Fruit fly (Drosophila melanogaster) whole organism, embryonic: ENCODE data around the gene CG6654.

Experiments
- ATbp ChIP-seq: fragments of 200-800 bp; sonication (Bioruptor generic); optimal IDR thresholded peaks from 2 replicates; lab custom pipeline; 2017; ENCODE audit warnings: missing biosample characterization, mild to moderate bottlenecking, missing genetic modification characterization, missing genetic modification reagents
- Awh ChIP-seq: fragments of 200-800 bp; sonication (Bioruptor generic); IDR thresholded peaks from 2 replicates; pipeline ENCODE4, ENCODE4 v1.3.6; 2022; ENCODE audit warnings: missing biosample characterization, missing genetic modification characterization
- CG14965 ChIP-seq: fragments of 200-800 bp; sonication (Bioruptor generic); optimal IDR thresholded peaks from 2 replicates; lab custom pipeline; 2016; ENCODE audit warnings: missing biosample characterization, missing genetic modification characterization, borderline replicate concordance
- CG1602 ChIP-seq: fragments of 200-800 bp; sonication (Bioruptor generic); optimal IDR thresholded peaks from 3 replicates; lab custom pipeline; 2016; ENCODE audit warnings: missing biosample characterization, missing genetic modification characterization
- CG16813 ChIP-seq: fragments of 200-800 bp; sonication (Bioruptor generic); IDR thresholded peaks from 3 replicates; pipeline ENCODE4 v1.3.6; 2022; ENCODE audit warnings: missing biosample characterization, missing genetic modification characterization; ENCODE audit not compliant: partially characterized antibody
- CG18011 ChIP-seq: fragments of 200-800 bp; sonication (Bioruptor generic); optimal IDR thresholded peaks from 2 replicates; lab custom pipeline; 2017; ENCODE audit warnings: missing biosample characterization, missing genetic modification characterization, mild to moderate bottlenecking, moderate library complexity, missing genotype
- CG18262 ChIP-seq: fragments of 200-800 bp; optimal IDR thresholded peaks from 3 replicates; lab custom pipeline; 2019; ENCODE audit warnings: missing biosample characterization, mild to moderate bottlenecking, missing genetic modification characterization, moderate library complexity
- CG18619 ChIP-seq: fragments of 200-800 bp; sonication (Bioruptor generic); optimal IDR thresholded peaks from 3 replicates; lab custom pipeline; 2017; ENCODE audit warnings: missing biosample characterization, mild to moderate bottlenecking, missing genetic modification characterization
- CG2202 ChIP-seq: fragments of 200-800 bp; sonication (Bioruptor generic); optimal IDR thresholded peaks from 2 replicates; lab custom pipeline; 2018; ENCODE audit warnings: missing biosample characterization, mild to moderate bottlenecking, missing genetic modification characterization
- CG30431 ChIP-seq: fragments of 200-800 bp; sonication (Bioruptor generic); optimal IDR thresholded peaks from 2 replicates; lab custom pipeline; 2017; ENCODE audit warnings: missing biosample characterization, missing genetic modification characterization
- CG31224 ChIP-seq: fragments of 200-800 bp; sonication (Bioruptor generic); IDR thresholded peaks from 2 replicates; pipeline ENCODE4 v1.3.6; 2022; ENCODE audit warnings: missing biosample characterization, missing genetic modification characterization
- CG31365 ChIP-seq: fragments of 200-800 bp; sonication (Bioruptor generic); optimal IDR thresholded peaks from 2 replicates; lab custom pipeline; 2018; ENCODE audit warnings: missing biosample characterization, mild to moderate bottlenecking, missing genetic modification characterization
- CG3163 ChIP-seq: fragments of 200-800 bp; sonication (Bioruptor generic); optimal IDR thresholded peaks from 3 replicates; lab custom pipeline; 2016; ENCODE audit warnings: missing biosample characterization, missing genetic modification characterization
- CG3281 ChIP-seq: fragments of 200-800 bp; sonication (Bioruptor generic); optimal IDR thresholded peaks from 3 replicates; lab custom pipeline; 2017; ENCODE audit warnings: missing biosample characterization, mild to moderate bottlenecking, missing genetic modification characterization
- CG4820 ChIP-seq: fragments of 200-800 bp; sonication (Bioruptor generic); optimal IDR thresholded peaks from 3 replicates; lab custom pipeline; 2016; ENCODE audit warnings: missing biosample characterization, missing genetic modification characterization
- CG7786 ChIP-seq: fragments of 200-800 bp; sonication (Bioruptor generic); optimal IDR thresholded peaks from 2 replicates; lab custom pipeline; 2016; ENCODE audit warnings: missing biosample characterization, missing genetic modification characterization
- CG8281 ChIP-seq: fragments of 200-800 bp; sonication (Bioruptor generic); optimal IDR thresholded peaks from 2 replicates; lab custom pipeline; 2018; ENCODE audit warnings: missing biosample characterization, mild to moderate bottlenecking, missing genetic modification characterization, moderate library complexity
- CG9932 ChIP-seq: fragments of 200-800 bp; sonication (Bioruptor generic); IDR thresholded peaks from 2 replicates; pipeline ENCODE4 v1.3.6; 2022; ENCODE audit warnings: missing biosample characterization, missing genetic modification characterization
- Camta ChIP-seq: fragments of 200-800 bp; sonication (Bioruptor generic); optimal IDR thresholded peaks from 2 replicates; lab custom pipeline; 2016; ENCODE audit warnings: missing biosample characterization, missing genetic modification characterization
- CoRest ChIP-seq: fragments of 200-800 bp; sonication (Bioruptor generic); optimal IDR thresholded peaks from 3 replicates; lab custom pipeline; 2018; ENCODE audit warnings: missing biosample characterization, mild to moderate bottlenecking, missing genetic modification characterization, moderate library complexity
- D19B ChIP-seq: fragments of 200-800 bp; sonication (Bioruptor generic); optimal IDR thresholded peaks from 2 replicates; lab custom pipeline; 2017; ENCODE audit warnings: missing biosample characterization, mild to moderate bottlenecking, missing genetic modification characterization
- Dbx ChIP-seq: fragments of 200-800 bp; sonication (Bioruptor generic); IDR thresholded peaks from 3 replicates; pipeline ENCODE4 v1.3.6; 2022; ENCODE audit warnings: missing biosample characterization, missing genetic modification characterization
- Dek ChIP-seq: fragments of 200-800 bp; sonication (Bioruptor generic); optimal IDR thresholded peaks from 3 replicates; lab custom pipeline; 2019; ENCODE audit warnings: missing biosample characterization, mild to moderate bottlenecking, missing genetic modification characterization, moderate library complexity
- Dll ChIP-seq: fragments of 200-800 bp; sonication (Bioruptor generic); IDR thresholded peaks from 4 replicates; pipeline ENCODE4 v1.3.6; 2022; ENCODE audit warnings: missing biosample characterization, missing genetic modification characterization; ENCODE audit not compliant: partially characterized antibody
- Dref ChIP-seq: fragments of 200-800 bp; sonication (Bioruptor generic); IDR thresholded peaks from 2 replicates; pipeline ENCODE4 v1.3.6; 2022; ENCODE audit warnings: missing biosample characterization, missing genetic modification characterization
- Elba2 ChIP-seq: fragments of 200-800 bp; sonication (Bioruptor generic); optimal IDR thresholded peaks from 3 replicates; lab custom pipeline; 2016; ENCODE audit warnings: missing biosample characterization, missing genetic modification characterization
- Fer2 ChIP-seq: fragments of 200-800 bp; sonication (Bioruptor generic); optimal IDR thresholded peaks from 2 replicates; lab custom pipeline; 2018; ENCODE audit warnings: missing biosample characterization, mild to moderate bottlenecking, missing genetic modification characterization, moderate library complexity
- HLH3B ChIP-seq: fragments of 200-800 bp; sonication (Bioruptor generic); IDR thresholded peaks from 2 replicates; pipeline ENCODE4 v1.3.6; 2022; ENCODE audit warnings: missing biosample characterization, missing genetic modification characterization
- HmgD ChIP-seq: fragments of 200-800 bp; sonication (Bioruptor generic); optimal IDR thresholded peaks from 3 replicates; lab custom pipeline; 2016; ENCODE audit warnings: missing biosample characterization, missing genetic modification characterization
- Hmx ChIP-seq: fragments of 200-800 bp; sonication (Bioruptor generic); optimal IDR thresholded peaks from 2 replicates; lab custom pipeline; 2016; ENCODE audit warnings: missing biosample characterization, missing genetic modification characterization
- NC2α ChIP-seq: fragments of 200-800 bp; sonication (Bioruptor generic); optimal IDR thresholded peaks from 2 replicates; lab custom pipeline; 2016; ENCODE audit warnings: missing biosample characterization, missing genetic modification characterization
- Neu2 ChIP-seq: fragments of 200-800 bp; sonication (Bioruptor generic); optimal IDR thresholded peaks from 3 replicates; lab custom pipeline; 2016; ENCODE audit warnings: missing biosample characterization, missing genetic modification characterization, borderline replicate concordance
- aop ChIP-seq: fragments of 200-800 bp; sonication (Bioruptor generic); IDR thresholded peaks from 2 replicates; pipeline ENCODE4 v1.3.6; 2022; ENCODE audit warnings: missing biosample characterization, missing genetic modification characterization
- ash1 ChIP-seq: fragments of 200-800 bp; sonication (Bioruptor generic); optimal IDR thresholded peaks from 2 replicates; lab custom pipeline; 2018; ENCODE audit warnings: missing biosample characterization, mild to moderate bottlenecking, missing genetic modification characterization
- bigmax ChIP-seq: fragments of 200-800 bp; sonication (Bioruptor generic); optimal IDR thresholded peaks from 2 replicates; lab custom pipeline; 2018; ENCODE audit warnings: missing biosample characterization, mild to moderate bottlenecking, missing genetic modification characterization
- dan ChIP-seq: fragments of 200-800 bp; sonication (Bioruptor generic); IDR thresholded peaks from 2 replicates; pipeline ENCODE4 v1.3.6; 2022; ENCODE audit warnings: missing biosample characterization, missing genetic modification characterization
- danr ChIP-seq: fragments of 200-800 bp; sonication (Bioruptor generic); IDR thresholded peaks from 2 replicates; pipeline ENCODE4 v1.3.6; 2022; ENCODE audit warnings: missing biosample characterization, missing genetic modification characterization
- dimm ChIP-seq: fragments of 200-800 bp; sonication (Bioruptor generic); IDR thresholded peaks from 2 replicates; pipeline ENCODE4 v1.3.6; 2022; ENCODE audit warnings: missing biosample characterization, missing genetic modification characterization
- dpn ChIP-seq, 2 experiments: fragments of 200-800 bp; sonication (Bioruptor generic); optimal IDR thresholded peaks; 3 replicates each; lab custom pipeline; 2016; ENCODE audit warnings: missing biosample characterization in 2 of 2, missing genetic modification characterization in 2 of 2
- lilli ChIP-seq: fragments of 200-800 bp; sonication (Bioruptor generic); optimal IDR thresholded peaks from 3 replicates; lab custom pipeline; 2016; ENCODE audit warnings: missing biosample characterization, missing genetic modification characterization
- mirr ChIP-seq: fragments of 200-800 bp; sonication (Bioruptor generic); optimal IDR thresholded peaks from 3 replicates; lab custom pipeline; 2018; ENCODE audit warnings: missing biosample characterization, mild to moderate bottlenecking, missing genetic modification characterization
- nerfin-1 ChIP-seq: fragments of 200-800 bp; sonication (Bioruptor generic); optimal IDR thresholded peaks from 3 replicates; lab custom pipeline; 2019; ENCODE audit warnings: missing biosample characterization, mild to moderate bottlenecking, missing genetic modification characterization, moderate library complexity
- nom ChIP-seq: fragments of 200-800 bp; sonication (Bioruptor generic); optimal IDR thresholded peaks from 2 replicates; lab custom pipeline; 2017; ENCODE audit warnings: missing biosample characterization, missing genetic modification characterization, mild to moderate bottlenecking, moderate library complexity, missing genetic modification reagents
- otp ChIP-seq: fragments of 200-800 bp; sonication (Bioruptor generic); IDR thresholded peaks from 3 replicates; pipeline ENCODE4, ENCODE4 v1.3.6; 2022; ENCODE audit warnings: missing biosample characterization, missing genetic modification characterization
- sens ChIP-seq: fragments of 200-800 bp; sonication (Bioruptor generic); peaks from one replicate; lab custom pipeline; 2016; ENCODE audit warnings: missing biosample characterization, missing genetic modification characterization
- sisA ChIP-seq: fragments of 200-800 bp; sonication (Bioruptor generic); IDR thresholded peaks from 2 replicates; pipeline ENCODE4 v1.3.6; 2022; ENCODE audit warnings: missing biosample characterization, missing genetic modification characterization
- toy ChIP-seq: fragments of 200-800 bp; sonication (Bioruptor generic); IDR thresholded peaks from 2 replicates; pipeline ENCODE4 v1.3.6; 2022; ENCODE audit warnings: missing biosample characterization, missing genetic modification characterization
- trem ChIP-seq: fragments of 200-800 bp; optimal IDR thresholded peaks from 3 replicates; lab custom pipeline; 2019; ENCODE audit warnings: missing biosample characterization, mild to moderate bottlenecking, missing genetic modification characterization, moderate library complexity
- vnd ChIP-seq: fragments of 200-800 bp; sonication (Bioruptor generic); IDR thresholded peaks from 3 replicates; pipeline ENCODE4 v1.3.6; 2022; ENCODE audit warnings: missing biosample characterization, missing genetic modification characterization; ENCODE audit not compliant: partially characterized antibody

Gene CG6654

DNA sequence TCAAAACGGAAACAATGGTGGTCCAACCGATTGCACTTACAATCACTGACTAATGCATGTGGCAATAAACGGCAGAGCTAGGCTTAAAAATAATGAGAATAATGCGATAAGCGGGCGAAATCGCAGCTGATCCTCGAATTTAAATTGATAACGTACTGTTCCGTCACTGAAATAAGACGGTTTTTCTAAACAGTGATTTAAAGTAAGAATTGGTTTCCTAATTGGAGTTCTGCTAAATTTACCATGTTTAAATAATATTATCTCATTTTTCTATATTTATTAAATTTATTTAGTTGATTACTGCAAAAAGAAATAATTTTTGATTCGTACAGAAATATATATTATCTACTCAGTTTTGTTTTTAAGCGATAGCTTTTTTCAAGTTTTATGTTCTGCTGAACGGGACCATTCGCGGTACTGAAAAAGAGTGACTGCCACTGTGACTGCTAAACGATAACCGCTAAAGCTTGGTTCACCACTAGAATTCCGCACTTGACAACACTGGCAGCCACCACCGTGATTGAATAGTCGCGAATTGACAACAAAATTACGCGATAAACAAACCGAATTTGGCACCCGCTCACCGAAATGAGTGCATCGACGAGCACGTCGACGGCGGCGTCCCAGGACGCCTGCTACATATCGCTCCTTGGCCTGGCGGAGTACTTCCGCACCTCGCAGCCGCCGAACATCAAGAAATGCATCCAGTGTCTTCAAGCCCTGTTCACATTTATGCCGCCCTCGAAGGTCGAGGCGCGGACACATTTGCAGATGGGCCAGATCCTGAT lies 4.6 kb downstream of the CG6654 start, which contains the start of the genes Spn88Eb and Mau2 (continued):
- peak; percentile 70 for TF ChIP-seq CG31224 (GFP tag; lab: Robert Waterston, UW)
- no peak for TF ChIP-seq CG31365 (tag; lab: Kevin White, UChicago)
- TF ChIP-seq ATbp (GFP tag; lab: Kevin White, UChicago): no peak
- peak; percentile 49 for TF ChIP-seq trem (tag; lab: Kevin White, UChicago)
- no peak for TF ChIP-seq NC2α (GFP tag; lab: Kevin White, UChicago)
- TF ChIP-seq Camta: peak; percentile 36
- no peak for TF ChIP-seq dan (GFP tag; lab: Robert Waterston, UW)
- TF ChIP-seq CG4820 (GFP tag; lab: Kevin White, UChicago): peak; percentile 48
- peak; percentile 48 for TF ChIP-seq CG30431 (GFP tag; lab: Kevin White, UChicago)
- peak; percentile 43 for TF ChIP-seq CG3163 (GFP tag; lab: Kevin White, UChicago)
- peak; percentile 55 for TF ChIP-seq CG18262
- TF ChIP-seq nerfin-1 (tag; lab: Kevin White, UChicago): no peak
- peak; percentile 64 for TF ChIP-seq HmgD
- peak; percentile 24; the same call in 1 of the 2 replicates for TF ChIP-seq Awh (GFP tag; lab: Robert Waterston, UW)
- TF ChIP-seq D19B (GFP tag; lab: Kevin White, UChicago): no peak
- peak; percentile 45 for TF ChIP-seq CG18619 (GFP tag; lab: Kevin White, UChicago)
- peak; percentile 69; the same call in 2 of the 3 replicates for TF ChIP-seq vnd
- no peak for TF ChIP-seq Hmx (GFP tag; lab: Kevin White, UChicago)
- TF ChIP-seq CG2202 (tag; lab: Kevin White, UChicago): no peak
- TF ChIP-seq Dbx (GFP tag; lab: Robert Waterston, UW): peak; percentile 82
- peak; percentile 47 for TF ChIP-seq Elba2
- TF ChIP-seq lilli (GFP tag; lab: Kevin White, UChicago): peak; percentile 73
- TF ChIP-seq CG18011 (GFP tag; lab: Kevin White, UChicago): peak; percentile 23
- TF ChIP-seq aop (GFP tag; lab: Robert Waterston, UW): no peak
- no peak for TF ChIP-seq Neu2 (GFP tag; lab: Kevin White, UChicago)
- TF ChIP-seq Dll: peak; percentile 75; the same call in 3 of the 4 replicates
- TF ChIP-seq mirr (GFP tag; lab: Kevin White, UChicago): peak; percentile 51
- peak; percentile 73 for TF ChIP-seq Dref (GFP tag; lab: Robert Waterston, UW)
- peak; percentile 64 for TF ChIP-seq CG7786 (GFP tag; lab: Kevin White, UChicago)
- TF ChIP-seq CG9932 (GFP tag; lab: Robert Waterston, UW): peak; percentile 95
- TF ChIP-seq Dek: peak; percentile 55
- no peak for TF ChIP-seq CG8281 (tag; lab: Kevin White, UChicago)
- no peak for TF ChIP-seq ash1 (GFP tag; lab: Kevin White, UChicago)
- peak; percentile 55; the same call in 1 of the 3 replicates for TF ChIP-seq otp (GFP tag; lab: Robert Waterston, UW)
- no peak for TF ChIP-seq CG14965 (GFP tag; lab: Kevin White, UChicago)
- TF ChIP-seq CG1602 (GFP tag; lab: Kevin White, UChicago): peak; percentile 43
- peak; percentile 68 for TF ChIP-seq CoRest (tag; lab: Kevin White, UChicago)
- peak; percentile 89 for TF ChIP-seq sens (GFP tag; lab: Kevin White, UChicago)
- no peak for TF ChIP-seq bigmax
- TF ChIP-seq dimm: no peak
- peak; percentile 56 for TF ChIP-seq CG3281 (GFP tag; lab: Kevin White, UChicago)
- peak; percentile 69 for TF ChIP-seq CG16813 (GFP tag; lab: Robert Waterston, UW)
- peak; percentile 53; the same call in 1 of the 2 replicates for TF ChIP-seq HLH3B (GFP tag; lab: Robert Waterston, UW)
- peak; percentile 70 to 76 for TF ChIP-seq dpn (GFP tag; optimal IDR thresholded peaks at IDR 0.05; lab: Kevin White, UChicago)
- TF ChIP-seq toy (GFP tag; lab: Robert Waterston, UW): no peak; the same call in 1 of the 2 replicates
- TF ChIP-seq sisA (GFP tag; lab: Robert Waterston, UW): peak; percentile 62
- no peak for TF ChIP-seq nom (GFP tag; lab: Kevin White, UChicago)
- peak; percentile 52 for TF ChIP-seq Fer2 (tag; lab: Kevin White, UChicago)
- no peak for TF ChIP-seq danr (GFP tag; lab: Robert Waterston, UW)
